Worm (Caenorhabditis elegans): ENCODE measurements around the gene B0457.4.

DNA sequence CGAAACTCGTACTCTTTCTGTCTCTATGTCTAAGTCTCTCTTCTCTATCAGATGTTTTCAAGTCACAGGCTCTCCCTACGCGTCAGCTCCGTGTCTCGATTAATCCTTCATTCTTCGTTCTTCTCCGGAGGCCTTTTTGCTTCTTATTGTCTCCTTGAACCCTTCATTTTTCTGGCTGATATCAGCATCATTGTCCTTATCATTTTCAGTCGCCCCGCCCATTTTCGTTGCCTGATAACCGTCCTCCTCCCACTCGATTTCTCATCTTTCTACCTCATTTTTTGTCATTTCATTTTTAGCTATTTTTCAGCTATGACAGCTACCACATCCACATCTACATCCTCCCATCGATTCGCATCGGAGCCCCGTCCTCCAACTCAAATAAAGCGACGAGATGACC, 10.3 kb upstream of the B0457.4 start, which contains the start of gene B0457.6:
- TF ChIP-seq nhr-76 (tag; optimal IDR thresholded peaks at IDR 0.05) (no peak), skn-1 (tag; optimal IDR thresholded peaks at IDR 0.05) (no peak), ztf-11 (tag; optimal IDR thresholded peaks at IDR 0.05) (no peak), irx-1 (tag; optimal IDR thresholded peaks at IDR 0.05) (no peak), zag-1 (tag; optimal IDR thresholded peaks at IDR 0.05) (no peak), lin-15B (tag; optimal IDR thresholded peaks at IDR 0.05) (no peak), nhr-11 (tag; optimal IDR thresholded peaks at IDR 0.05) (no peak), egl-27 (tag; optimal IDR thresholded peaks at IDR 0.05) (no peak), fos-1 (tag; optimal IDR thresholded peaks at IDR 0.05) (no peak), nhr-12 (tag; optimal IDR thresholded peaks at IDR 0.05) (no peak), lsy-2 (tag; optimal IDR thresholded peaks at IDR 0.05) (no peak), elt-2 (tag; optimal IDR thresholded peaks at IDR 0.05) (peak; percentile 35)

All from whole organism, L1 larva.